Worm (Caenorhabditis elegans) whole organism, L2 larva: Measurements from ENCODE around the gene ztf-14.

Source experiments
- ama-1 ChIP-seq: fragments of 150-350 bp; optimal IDR thresholded peaks from 2 replicates; lab custom pipeline; 2018; ENCODE audit warnings: inconsistent platforms
- elt-1 ChIP-seq: fragments of 150-350 bp; optimal IDR thresholded peaks from 2 replicates; lab custom pipeline; 2014; ENCODE audit warnings: missing biosample characterization, missing genetic modification characterization
- fos-1 ChIP-seq: fragments of 150-350 bp; optimal IDR thresholded peaks from 2 replicates; lab custom pipeline; 2014; ENCODE audit warnings: missing biosample characterization, missing genetic modification characterization
- lin-11 ChIP-seq: fragments of 150-350 bp; sonication (generic microtip); optimal IDR thresholded peaks from 2 replicates; lab custom pipeline; 2014; ENCODE audit warnings: missing biosample characterization, missing genetic modification characterization, inconsistent platforms, mixed read lengths
- lin-39 ChIP-seq: fragments of 150-350 bp; optimal IDR thresholded peaks from 2 replicates; lab custom pipeline; 2014; ENCODE audit warnings: missing biosample characterization, missing genetic modification reagents, missing genetic modification characterization
- lsy-2 ChIP-seq, 2 experiments: fragments of 150-350 bp in 1 of 2; sonication (generic microtip) in 1 of 2; optimal IDR thresholded peaks; 2 replicates each; lab custom pipeline; 2014 to 2017; ENCODE audit warnings: missing biosample characterization in 2 of 2, missing genetic modification characterization in 2 of 2
- mdl-1 ChIP-seq, 2 experiments: fragments of 150-350 bp in 1 of 2; sonication (generic microtip) in 1 of 2; optimal IDR thresholded peaks; 2 replicates each; lab custom pipeline; 2017; ENCODE audit warnings: missing biosample characterization in 2 of 2, missing genetic modification characterization in 2 of 2
- nhr-237 ChIP-seq: fragments of 150-350 bp; optimal IDR thresholded peaks from 2 replicates; lab custom pipeline; 2014; ENCODE audit warnings: missing biosample characterization, missing genetic modification characterization
- nhr-77 ChIP-seq: fragments of 150-350 bp; optimal IDR thresholded peaks from 2 replicates; lab custom pipeline; 2014; ENCODE audit warnings: missing biosample characterization, missing genetic modification characterization
- unc-62 ChIP-seq: fragments of 150-350 bp; optimal IDR thresholded peaks from 2 replicates; lab custom pipeline; 2014; ENCODE audit warnings: missing biosample characterization, missing genetic modification reagents, missing genetic modification characterization

DNA sequence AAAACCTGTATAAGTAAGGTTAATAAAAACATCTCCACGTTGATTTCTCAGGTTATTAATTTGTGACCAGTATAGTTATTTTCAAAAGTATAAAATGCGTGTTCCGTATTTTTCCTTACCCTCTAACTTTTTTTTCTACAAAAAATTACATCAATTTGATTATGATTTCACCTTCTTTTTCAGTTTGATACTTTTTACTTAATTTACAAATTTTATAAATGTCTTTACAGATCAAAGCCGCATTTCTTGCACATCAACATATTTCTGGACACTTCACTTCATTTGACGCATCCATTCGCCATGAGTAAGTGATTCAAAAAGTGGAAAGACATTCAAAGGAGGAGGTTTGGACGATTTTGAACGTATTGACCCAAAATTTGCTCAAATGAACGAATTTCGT is 35.5 kb upstream of the ztf-14 start, which contains the start of gene Y66C5A.2:
- no peak for TF ChIP-seq mdl-1 (tag; optimal IDR thresholded peaks at IDR 0.05; lab: Kevin White, UChicago)
- TF ChIP-seq elt-1 (tag; lab: Kevin White, UChicago) = no peak
- no peak for TF ChIP-seq fos-1 (tag; lab: Kevin White, UChicago)
- no peak for TF ChIP-seq lin-39
- TF ChIP-seq ama-1 (lab: Kevin White, UChicago) = no peak
- TF ChIP-seq lin-11 = no peak
- TF ChIP-seq unc-62 = no peak
- TF ChIP-seq nhr-77 (tag; lab: Kevin White, UChicago) = no peak
- no peak for TF ChIP-seq nhr-237 (tag; lab: Kevin White, UChicago)
- TF ChIP-seq lsy-2 (tag; optimal IDR thresholded peaks at IDR 0.05; lab: Kevin White, UChicago) = no peak
